Worm (Caenorhabditis elegans) whole organism, L2 larva: ENCODE data around the gene F56F11.4.
"Not testable (repeated sequence)": the region's sequence is repeated elsewhere in the genome, so short reads cannot be mapped to it uniquely, and the experiment has no call there.

ENCODE experiments used
- C34F6.9 ChIP-seq: fragments of 150-350 bp; optimal IDR thresholded peaks from 2 replicates; lab custom pipeline; 2014; ENCODE audit warnings: missing biosample characterization, missing genetic modification characterization
- F13H6.1 ChIP-seq: sonication (generic microtip); optimal IDR thresholded peaks from 2 replicates; lab custom pipeline; 2016; ENCODE audit warnings: missing genetic modification characterization, missing compliant biosample characterization
- Y55F3AM.14 ChIP-seq: fragments of 200-800 bp; sonication (Bioruptor generic); optimal IDR thresholded peaks from 2 replicates; lab custom pipeline; 2018; ENCODE audit warnings: mild to moderate bottlenecking, missing genetic modification characterization, missing compliant biosample characterization
- ZK546.5 ChIP-seq: sonication (generic microtip); optimal IDR thresholded peaks from 2 replicates; lab custom pipeline; 2017; ENCODE audit warnings: missing biosample characterization, missing genetic modification characterization
- alr-1 ChIP-seq: fragments of 150-350 bp; optimal IDR thresholded peaks from 2 replicates; lab custom pipeline; 2014; ENCODE audit warnings: missing biosample characterization, missing genetic modification characterization
- aly-2 ChIP-seq: fragments of 150-350 bp; optimal IDR thresholded peaks from 2 replicates; lab custom pipeline; 2014; ENCODE audit warnings: missing biosample characterization, missing genetic modification characterization
- ama-1 ChIP-seq: fragments of 150-350 bp; optimal IDR thresholded peaks from 2 replicates; lab custom pipeline; 2018; ENCODE audit warnings: inconsistent platforms
- ceh-16 ChIP-seq: fragments of 150-350 bp; optimal IDR thresholded peaks from 2 replicates; lab custom pipeline; 2014; ENCODE audit warnings: missing biosample characterization, missing genetic modification characterization
- ceh-82 ChIP-seq: fragments of 150-350 bp; optimal IDR thresholded peaks from 2 replicates; lab custom pipeline; 2014; ENCODE audit warnings: missing biosample characterization, missing genetic modification characterization
- crh-2 ChIP-seq: sonication (generic microtip); optimal IDR thresholded peaks from 2 replicates; lab custom pipeline; 2017; ENCODE audit warnings: missing biosample characterization, missing genetic modification characterization
- dmd-4 ChIP-seq: sonication (generic microtip); optimal IDR thresholded peaks from 2 replicates; lab custom pipeline; 2017; ENCODE audit warnings: missing biosample characterization, missing genetic modification characterization
- elt-1 ChIP-seq: fragments of 150-350 bp; optimal IDR thresholded peaks from 2 replicates; lab custom pipeline; 2014; ENCODE audit warnings: missing biosample characterization, missing genetic modification characterization
- elt-3 ChIP-seq: sonication (generic microtip); optimal IDR thresholded peaks from 2 replicates; lab custom pipeline; 2017; ENCODE audit warnings: missing biosample characterization, missing genetic modification characterization
- fos-1 ChIP-seq: fragments of 150-350 bp; optimal IDR thresholded peaks from 2 replicates; lab custom pipeline; 2014; ENCODE audit warnings: missing biosample characterization, missing genetic modification characterization
- lin-11 ChIP-seq: fragments of 150-350 bp; sonication (generic microtip); optimal IDR thresholded peaks from 2 replicates; lab custom pipeline; 2014; ENCODE audit warnings: missing biosample characterization, missing genetic modification characterization, inconsistent platforms, mixed read lengths
- lin-13 ChIP-seq: fragments of 150-350 bp; optimal IDR thresholded peaks from 2 replicates; lab custom pipeline; 2014; ENCODE audit warnings: missing biosample characterization, missing genetic modification reagents, missing genetic modification characterization
- lin-39 ChIP-seq: fragments of 150-350 bp; optimal IDR thresholded peaks from 2 replicates; lab custom pipeline; 2014; ENCODE audit warnings: missing biosample characterization, missing genetic modification reagents, missing genetic modification characterization
- lsy-2 ChIP-seq, 2 experiments: fragments of 150-350 bp in 1 of 2; sonication (generic microtip) in 1 of 2; optimal IDR thresholded peaks; 2 replicates each; lab custom pipeline; 2014 to 2017; ENCODE audit warnings: missing biosample characterization in 2 of 2, missing genetic modification characterization in 2 of 2
- mbf-1 ChIP-seq: sonication (generic microtip); optimal IDR thresholded peaks from 2 replicates; lab custom pipeline; 2017; ENCODE audit warnings: missing biosample characterization, missing genetic modification characterization
- mdl-1 ChIP-seq, 2 experiments: fragments of 150-350 bp in 1 of 2; sonication (generic microtip) in 1 of 2; optimal IDR thresholded peaks; 2 replicates each; lab custom pipeline; 2017; ENCODE audit warnings: missing biosample characterization in 2 of 2, missing genetic modification characterization in 2 of 2
- nhr-11 ChIP-seq: fragments of 150-350 bp; optimal IDR thresholded peaks from 2 replicates; lab custom pipeline; 2014; ENCODE audit warnings: missing biosample characterization, missing genetic modification characterization
- nhr-12 ChIP-seq: fragments of 150-350 bp; optimal IDR thresholded peaks from 2 replicates; lab custom pipeline; 2014; ENCODE audit warnings: missing biosample characterization, missing genetic modification characterization
- nhr-21 ChIP-seq: fragments of 150-350 bp; optimal IDR thresholded peaks from 2 replicates; lab custom pipeline; 2014; ENCODE audit warnings: missing biosample characterization, missing genetic modification characterization
- nhr-23 ChIP-seq: fragments of 150-350 bp; optimal IDR thresholded peaks from 2 replicates; lab custom pipeline; 2014; ENCODE audit warnings: missing biosample characterization, missing genetic modification reagents, missing genetic modification characterization
- nhr-237 ChIP-seq: fragments of 150-350 bp; optimal IDR thresholded peaks from 2 replicates; lab custom pipeline; 2014; ENCODE audit warnings: missing biosample characterization, missing genetic modification characterization
- nhr-25 ChIP-seq: fragments of 150-350 bp; sonication (generic microtip); optimal IDR thresholded peaks from 3 replicates; lab custom pipeline; 2014; ENCODE audit warnings: missing biosample characterization, missing genetic modification characterization
- nhr-77 ChIP-seq: fragments of 150-350 bp; optimal IDR thresholded peaks from 2 replicates; lab custom pipeline; 2014; ENCODE audit warnings: missing biosample characterization, missing genetic modification characterization
- peb-1 ChIP-seq: fragments of 150-350 bp; optimal IDR thresholded peaks from 2 replicates; lab custom pipeline; 2014; ENCODE audit warnings: missing biosample characterization, missing genetic modification characterization
- skn-1 ChIP-seq: sonication (generic microtip); optimal IDR thresholded peaks from 2 replicates; lab custom pipeline; 2017; ENCODE audit warnings: missing biosample characterization, missing genetic modification characterization
- sma-9 ChIP-seq, 2 experiments: fragments of 150-350 bp in 1 of 2; sonication (generic microtip) in 1 of 2; optimal IDR thresholded peaks; 2 replicates each; lab custom pipeline; 2014 to 2016; ENCODE audit warnings: missing genetic modification characterization in 2 of 2, mild to moderate bottlenecking in 1 of 2, missing biosample characterization in 1 of 2, missing compliant biosample characterization in 1 of 2, missing genetic modification reagents in 1 of 2, moderate library complexity in 1 of 2
- snpc-4 ChIP-seq: fragments of 150-350 bp; optimal IDR thresholded peaks from 2 replicates; lab custom pipeline; 2014; ENCODE audit warnings: missing biosample characterization, missing genetic modification characterization
- unc-39 ChIP-seq: fragments of 150-350 bp; optimal IDR thresholded peaks from 2 replicates; lab custom pipeline; 2014; ENCODE audit warnings: missing biosample characterization, missing genetic modification characterization
- zag-1 ChIP-seq: fragments of 150-350 bp; optimal IDR thresholded peaks from 2 replicates; lab custom pipeline; 2014; ENCODE audit warnings: missing biosample characterization, missing genetic modification characterization
- ztf-1 ChIP-seq: fragments of 200-800 bp; sonication (Bioruptor generic); conservative IDR thresholded peaks from 2 replicates; pipeline ENCODE4 v1.3.6; 2022; ENCODE audit warnings: missing genetic modification characterization, missing compliant biosample characterization
- ztf-4 ChIP-seq: fragments of 150-350 bp; optimal IDR thresholded peaks from 2 replicates; lab custom pipeline; 2014; ENCODE audit warnings: missing biosample characterization, missing genetic modification characterization

Gene F56F11.4

ce11 chrIII:2879703-2880102 lies 23.7 kb downstream of the F56F11.4 start:
- TF ChIP-seq ZK546.5 (tag; lab: Kevin White, UChicago) = no peak
- no peak for TF ChIP-seq elt-1 (tag; lab: Kevin White, UChicago)
- TF ChIP-seq nhr-12 (tag; lab: Kevin White, UChicago) = no peak
- no peak for TF ChIP-seq lin-13 (GFP tag; lab: Kevin White, UChicago)
- TF ChIP-seq F13H6.1 (tag; lab: Kevin White, UChicago) = no peak
- no peak for TF ChIP-seq ama-1
- TF ChIP-seq zag-1 (tag; lab: Kevin White, UChicago) = no peak
- TF ChIP-seq ztf-4 (tag; lab: Kevin White, UChicago) = no peak
- no peak for TF ChIP-seq fos-1 (tag; lab: Kevin White, UChicago)
- no peak for TF ChIP-seq nhr-23 (tag; lab: Kevin White, UChicago)
- no peak for TF ChIP-seq elt-3
- TF ChIP-seq lin-11 (tag; lab: Kevin White, UChicago) = no peak
- TF ChIP-seq Y55F3AM.14 = no peak
- no peak for TF ChIP-seq nhr-77 (tag; lab: Kevin White, UChicago)
- TF ChIP-seq snpc-4 = no peak
- TF ChIP-seq nhr-11 = no peak
- TF ChIP-seq lin-39 (tag; lab: Kevin White, UChicago) = no peak
- no peak for TF ChIP-seq nhr-237 (tag; lab: Kevin White, UChicago)

DNA sequence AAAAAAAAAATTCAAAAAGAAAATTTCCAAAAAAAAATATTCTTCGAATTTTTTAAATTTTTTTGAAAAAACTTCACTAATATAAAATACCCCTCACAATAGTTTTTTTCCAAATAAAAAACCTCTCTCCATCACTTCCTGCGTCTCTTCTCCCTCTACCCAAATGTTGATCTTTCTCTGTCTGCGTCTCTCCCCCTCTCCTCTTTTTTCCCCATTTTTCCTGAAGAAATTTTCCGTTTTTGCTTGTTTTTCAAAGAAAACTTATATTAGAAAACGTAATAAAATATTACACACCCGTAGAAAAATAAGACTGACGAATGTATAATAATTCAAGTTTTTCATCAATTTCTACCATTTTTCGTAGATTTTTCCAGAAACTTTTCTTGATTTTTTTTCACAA lies 25.1 kb downstream of the F56F11.4 start:
- TF ChIP-seq lin-39 (tag; lab: Kevin White, UChicago) = no peak
- peak; percentile 19 for TF ChIP-seq F13H6.1 (tag; lab: Kevin White, UChicago)
- TF ChIP-seq alr-1 = no peak
- peak; percentile 3 for TF ChIP-seq lin-13 (GFP tag; lab: Kevin White, UChicago)
- TF ChIP-seq lsy-2 (tag; optimal IDR thresholded peaks at IDR 0.05; lab: Kevin White, UChicago) = peak in 1 of 2 experiments; percentile 25

DNA sequence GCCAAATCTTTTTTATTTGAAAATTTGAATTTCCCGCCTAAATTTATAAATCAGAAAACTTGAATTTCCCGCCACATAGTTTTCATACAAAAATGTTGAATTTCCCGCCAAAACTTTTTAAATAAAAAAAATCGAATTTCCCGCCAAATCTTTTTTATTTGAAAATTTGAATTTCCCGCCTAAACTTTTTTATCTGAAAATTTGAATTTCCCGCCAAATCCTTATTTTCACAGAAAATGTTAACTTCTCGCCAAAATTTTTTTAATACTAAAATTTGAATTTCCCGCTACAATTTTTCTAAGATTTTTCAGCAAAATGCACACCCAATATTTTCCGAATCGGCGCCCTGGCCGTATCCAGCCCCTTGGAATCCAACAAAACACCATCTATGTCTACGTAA lies 26.0 kb downstream of the F56F11.4 start, which contains the start of gene F56F11.2:
Gene F56F11.2, plus strand, starts transcription at position 301 of the 400 bp plus-strand sequence.
- not testable (repeated sequence) for TF ChIP-seq C34F6.9, nhr-11, Y55F3AM.14

DNA sequence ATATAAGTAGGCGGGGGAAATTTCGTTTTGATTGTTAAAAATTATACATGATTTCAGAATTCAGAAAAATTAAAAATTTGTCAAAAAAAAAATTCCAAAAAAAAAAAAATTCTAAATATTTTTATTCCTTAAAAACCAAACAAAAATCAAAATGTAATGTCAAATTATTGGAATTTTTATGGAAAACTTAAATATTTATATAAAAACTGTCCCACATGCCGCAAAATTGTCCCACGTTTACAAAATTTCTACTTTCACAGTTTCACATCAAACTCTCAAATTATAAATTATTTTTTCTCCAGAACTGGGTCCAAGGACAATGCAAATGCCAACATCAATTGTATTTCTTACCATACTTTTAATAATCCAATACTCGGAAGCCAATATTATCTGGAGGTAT lies 35.4 kb downstream of the F56F11.4 start, which contains the start of gene F56F11.1:
Gene F56F11.1, plus strand, starts transcription at position 301 of the 400 bp plus-strand sequence.
- TF ChIP-seq Y55F3AM.14 = no peak
- no peak for TF ChIP-seq crh-2
- TF ChIP-seq peb-1 (tag; lab: Kevin White, UChicago) = no peak
- no peak for TF ChIP-seq dmd-4 (tag; lab: Kevin White, UChicago)
- no peak for TF ChIP-seq zag-1 (tag; lab: Kevin White, UChicago)
- TF ChIP-seq nhr-21 (tag; lab: Kevin White, UChicago) = no peak
- TF ChIP-seq ztf-1 (GFP tag; lab: Robert Waterston, UW) = no peak
- TF ChIP-seq C34F6.9 = no peak
- no peak for TF ChIP-seq ceh-16 (tag; lab: Kevin White, UChicago)
- TF ChIP-seq sma-9 (GFP tag; optimal IDR thresholded peaks at IDR 0.05; lab: Kevin White, UChicago) = no peak
- no peak for TF ChIP-seq sma-9 (tag; optimal IDR thresholded peaks at IDR 0.05; lab: Kevin White, UChicago)
- TF ChIP-seq lsy-2 (tag; optimal IDR thresholded peaks at IDR 0.05; lab: Kevin White, UChicago) = no peak
- TF ChIP-seq mdl-1 (tag; optimal IDR thresholded peaks at IDR 0.05; lab: Kevin White, UChicago) = no peak
- TF ChIP-seq elt-3 = no peak
- TF ChIP-seq, all 48 proteins: peak for 0

- no peak for TF ChIP-seq ceh-82 (tag; lab: Kevin White, UChicago)
- no peak for TF ChIP-seq C34F6.9
- no peak for TF ChIP-seq skn-1 (tag; lab: Kevin White, UChicago)
- no peak for TF ChIP-seq mbf-1 (tag; lab: Kevin White, UChicago)
- TF ChIP-seq mdl-1 (tag; optimal IDR thresholded peaks at IDR 0.05; lab: Kevin White, UChicago) = no peak
- no peak for TF ChIP-seq ZK546.5 (tag; lab: Kevin White, UChicago)
- TF ChIP-seq ztf-1 (GFP tag; lab: Robert Waterston, UW) = no peak
- no peak for TF ChIP-seq ama-1
- no peak for TF ChIP-seq lsy-2 (tag; optimal IDR thresholded peaks at IDR 0.05; lab: Kevin White, UChicago)
- TF ChIP-seq zag-1 (tag; lab: Kevin White, UChicago) = no peak
- TF ChIP-seq aly-2 (tag; lab: Kevin White, UChicago) = no peak
- TF ChIP-seq sma-9 (GFP tag; optimal IDR thresholded peaks at IDR 0.05; lab: Kevin White, UChicago) = no peak
- no peak for TF ChIP-seq sma-9 (tag; optimal IDR thresholded peaks at IDR 0.05; lab: Kevin White, UChicago)
- no peak for TF ChIP-seq unc-39 (tag; lab: Kevin White, UChicago)
- TF ChIP-seq nhr-25 = no peak
- TF ChIP-seq lin-39 (tag; lab: Kevin White, UChicago) = no peak
- TF ChIP-seq lin-13 (GFP tag; lab: Kevin White, UChicago) = no peak
These were observed 43.7 kb downstream of the F56F11.4 start for ce11 chrIII:2899705-2900104.
